Worm (Caenorhabditis elegans) whole organism, L4/young adult: ENCODE data around the gene W08F4.7.
"Not testable (repeated sequence)": the region's sequence is repeated elsewhere in the genome, so short reads cannot be mapped to it uniquely, and the experiment has no call there.

Experiments used
- W03F9.2 ChIP-seq: fragments of 150-350 bp; optimal IDR thresholded peaks from 2 replicates; lab custom pipeline; 2014; ENCODE audit warnings: missing biosample characterization, missing genetic modification characterization
- dao-5 ChIP-seq: sonication (generic microtip); optimal IDR thresholded peaks from 2 replicates; lab custom pipeline; 2016; ENCODE audit warnings: missing genotype, missing genetic modification characterization, moderate library complexity, missing compliant biosample characterization
- him-1 ChIP-seq: sonication (generic microtip); optimal IDR thresholded peaks from 2 replicates; lab custom pipeline; 2016; ENCODE audit warnings: missing genotype, missing genetic modification reagents, missing genetic modification characterization, missing compliant biosample characterization

Gene W08F4.7

DNA sequence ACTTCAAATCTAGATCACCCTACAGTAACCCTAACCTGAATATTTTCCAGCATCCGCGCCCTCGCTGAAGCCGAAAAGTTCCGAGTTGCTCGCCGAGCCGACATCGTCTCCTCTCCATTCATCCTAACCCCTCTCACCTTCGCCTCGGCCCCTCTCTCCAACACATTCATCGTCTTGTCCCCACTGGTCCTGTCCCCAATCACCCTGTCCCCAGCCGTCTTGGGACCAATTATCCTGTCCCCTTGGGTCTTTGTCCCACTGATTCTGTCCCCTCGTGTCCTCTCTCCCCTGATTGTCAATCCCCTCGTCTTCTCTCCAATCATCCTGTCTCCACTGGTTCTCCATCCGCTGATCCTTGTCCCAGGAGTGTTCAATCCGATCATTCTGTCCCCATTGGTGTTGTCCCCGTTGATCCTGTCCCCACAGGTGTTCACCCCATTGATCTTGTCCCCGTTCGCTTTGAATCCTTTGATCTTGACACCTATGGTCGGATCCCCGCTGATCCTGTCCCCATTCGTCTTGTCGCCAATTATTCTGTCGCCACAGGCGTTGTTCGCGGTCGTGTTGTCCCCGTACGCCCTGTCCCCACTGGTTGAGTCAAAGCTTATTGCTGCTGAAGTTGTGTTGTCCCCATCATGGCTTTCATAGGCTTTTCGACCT is 26.2 kb downstream of the W08F4.7 start, which contains the start of gene lips-7:
Gene lips-7 (plus strand): TSS at position 610 of the 660 bp plus-strand sequence.
- TF ChIP-seq W03F9.2 = no peak
- no peak for TF ChIP-seq dao-5 (tag; lab: Kevin White, UChicago)
- no peak for TF ChIP-seq him-1

DNA sequence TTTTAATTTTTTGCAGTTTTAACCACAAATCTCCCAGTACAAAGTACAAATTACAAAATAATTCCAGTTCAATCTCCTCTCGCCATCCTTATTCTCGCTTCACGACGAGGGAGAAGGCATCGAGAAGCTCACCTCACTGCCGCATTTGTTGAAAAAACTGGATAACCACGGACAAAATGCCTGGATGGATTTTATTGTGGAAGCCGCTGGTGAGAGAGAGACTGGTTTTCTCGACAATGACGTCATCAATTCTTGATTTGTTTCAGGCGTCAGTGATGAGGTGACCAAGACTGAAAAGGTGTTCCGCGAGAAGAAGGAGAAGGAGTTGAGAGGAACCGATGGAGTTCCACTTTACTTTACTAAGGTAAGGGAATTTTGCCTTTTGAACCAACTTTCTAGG is 28.0 kb downstream of the W08F4.7 start:
- TF ChIP-seq him-1 (no peak), W03F9.2 (no peak), dao-5 (tag; lab: Kevin White, UChicago) (no peak)

DNA sequence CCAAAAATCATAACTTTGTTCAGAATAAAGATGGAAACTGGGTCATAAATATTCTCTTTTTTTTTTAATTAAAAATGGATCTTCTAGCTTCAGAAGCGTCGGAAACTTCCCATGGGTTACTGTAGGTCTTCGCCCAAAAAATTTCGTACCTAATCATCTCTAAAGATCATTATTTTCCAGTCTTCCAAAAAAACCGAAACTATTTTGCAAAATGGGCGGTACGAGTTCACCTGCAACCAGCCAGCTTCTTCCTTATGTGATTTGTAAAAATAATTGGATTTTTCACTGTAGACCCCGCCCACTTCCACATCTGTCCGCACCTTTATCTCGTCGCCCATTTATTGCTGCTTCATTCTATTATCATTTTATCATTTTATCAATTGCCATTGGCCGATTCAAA is 31.1 kb downstream of the W08F4.7 start, which contains the start of gene mlt-10:
Gene mlt-10 (plus strand): TSS at position 301 of the 400 bp plus-strand sequence.
- TF ChIP-seq dao-5 (tag; lab: Kevin White, UChicago) = no peak
- no peak for TF ChIP-seq W03F9.2
- TF ChIP-seq him-1 = no peak

ce11 chrII:542416-542815 is 35.1 kb downstream of the W08F4.7 start:
- TF ChIP-seq W03F9.2 (no peak), dao-5 (tag; lab: Kevin White, UChicago) (no peak), him-1 (no peak)

- TF ChIP-seq W03F9.2 (no peak), him-1 (no peak), dao-5 (tag; lab: Kevin White, UChicago) (no peak)
Measured at ce11 chrII:536775-537174, 40.8 kb downstream of the W08F4.7 start, which contains the start of gene T27A1.2. Gene T27A1.2, minus strand, starts transcription at chrII:536875.

DNA sequence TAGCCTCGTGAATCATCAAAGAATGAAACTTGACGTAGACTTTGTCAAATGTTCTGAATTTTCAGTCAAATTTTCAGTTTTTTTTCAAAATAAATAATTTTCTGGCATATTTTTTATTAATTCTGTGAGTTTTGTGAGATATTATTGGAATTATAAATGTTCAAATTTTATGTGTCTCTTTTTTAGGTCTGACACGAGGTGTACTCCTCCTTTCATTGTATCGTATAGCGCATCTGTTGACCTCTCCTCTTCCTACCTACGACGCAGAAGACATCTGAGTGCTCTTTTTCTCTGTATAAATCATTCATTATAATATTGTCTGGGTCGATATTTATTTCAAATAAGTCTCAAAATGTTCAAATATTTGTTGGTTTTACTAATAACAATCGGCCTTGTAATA is 42.3 kb downstream of the W08F4.7 start, which contains the start of gene T27A1.3:
Gene T27A1.3 (plus strand): TSS at position 301 of the 400 bp plus-strand sequence.
- not testable (repeated sequence) for TF ChIP-seq dao-5 (tag; lab: Kevin White, UChicago); W03F9.2; him-1

DNA sequence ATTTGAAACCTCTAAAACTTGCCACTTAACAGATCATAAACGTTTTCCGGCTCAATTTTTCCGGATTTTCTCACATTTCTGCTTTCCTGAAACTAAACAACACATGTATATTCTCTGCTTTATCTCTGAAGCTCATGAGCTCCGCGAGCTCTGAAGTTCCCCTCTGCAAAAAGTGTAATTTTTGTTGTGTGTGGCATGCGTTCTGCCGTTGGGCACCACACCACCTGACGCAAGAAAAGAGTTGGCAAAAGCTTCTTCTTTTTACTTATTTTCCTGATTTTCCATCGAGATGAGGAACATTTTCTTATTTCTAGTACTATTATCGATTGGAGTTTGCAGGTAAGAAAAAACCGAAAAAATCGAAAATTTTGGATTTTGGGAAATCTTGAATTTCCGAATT is 51.2 kb downstream of the W08F4.7 start, which contains the start of gene lgc-34:
Gene lgc-34 (plus strand): TSS at position 200 of the 400 bp plus-strand sequence.
- no peak for TF ChIP-seq him-1
- no peak for TF ChIP-seq W03F9.2
- no peak for TF ChIP-seq dao-5 (tag; lab: Kevin White, UChicago)
